Fruit fly (Drosophila melanogaster) Kc167 (cell line): ENCODE results near the gene CG9270.

Experiments
- h ChIP-seq: fragments of >200 bp; optimal IDR thresholded peaks from 3 replicates; lab custom pipeline; 2018; ENCODE audit warnings: missing external identifiers
- ttk ChIP-seq: sonication (Bioruptor generic); optimal IDR thresholded peaks from 2 replicates; lab custom pipeline; 2017; ENCODE audit warnings: missing external identifiers

DNA sequence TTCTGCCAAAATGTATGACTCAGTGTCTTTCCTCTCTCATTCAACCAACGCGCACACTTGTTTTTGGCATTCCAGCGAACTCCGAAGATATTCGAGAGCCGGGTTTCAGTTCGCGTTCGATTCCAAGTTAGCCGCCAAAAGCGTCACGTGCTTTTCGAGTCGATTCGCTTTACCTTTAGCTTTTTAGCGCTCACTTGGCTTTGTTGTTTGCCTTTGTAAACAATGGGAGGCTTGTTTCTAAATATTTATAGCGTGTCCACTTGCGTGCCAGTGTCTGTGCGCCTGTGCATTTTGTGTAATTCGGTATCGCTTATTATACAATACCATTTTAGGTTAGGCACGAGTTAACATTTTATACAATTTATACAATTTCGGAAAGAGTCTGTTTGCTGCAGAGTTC is 22.5 kb downstream of the CG9270 start:
- TF ChIP-seq h (lab: Kevin White, UChicago), result no peak
- TF ChIP-seq ttk (lab: Kevin White, UChicago), result no peak
